Worm (Caenorhabditis elegans) whole organism, L3 larva: ENCODE data around the gene F18A12.7.

Source experiments
- ZK546.5 ChIP-seq: sonication (generic microtip); optimal IDR thresholded peaks from 2 replicates; lab custom pipeline; 2017; ENCODE audit warnings: missing biosample characterization, missing genetic modification characterization
- pqm-1 ChIP-seq: fragments of 150-350 bp; optimal IDR thresholded peaks from 2 replicates; lab custom pipeline; 2017; ENCODE audit warnings: missing biosample characterization, missing genetic modification characterization, inconsistent platforms

ce11 chrII:3383116-3383515 is 31.2 kb downstream of the F18A12.7 start:
- no peak for TF ChIP-seq pqm-1 (tag; lab: Kevin White, UChicago)
- no peak for TF ChIP-seq ZK546.5 (tag; lab: Kevin White, UChicago)
